Worm (Caenorhabditis elegans): Measurements from ENCODE around the gene clec-9.

DNA sequence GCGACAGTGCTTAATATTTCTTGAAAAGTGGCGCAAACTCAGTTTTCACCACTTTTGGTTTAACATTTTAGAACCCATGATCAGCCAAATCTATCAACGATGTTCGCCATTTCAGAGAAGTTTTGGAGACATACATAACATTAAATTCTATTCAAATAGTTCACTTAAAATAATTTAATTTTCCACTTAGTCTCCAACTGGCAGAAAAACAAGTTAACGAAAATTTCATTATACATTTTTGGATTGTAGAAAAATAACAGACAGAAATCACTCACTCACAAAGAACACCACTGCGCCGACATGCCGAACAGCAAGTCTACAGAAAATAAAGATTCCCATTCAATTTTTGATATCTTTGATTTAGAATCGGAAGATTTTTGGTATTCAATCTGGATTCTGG, 26.5 kb downstream of the clec-9 start, which contains the start of gene srw-44:
- TF ChIP-seq ama-1 (optimal IDR thresholded peaks at IDR 0.05), result no peak
- TF ChIP-seq madf-2 (tag; optimal IDR thresholded peaks at IDR 0.05), result no peak
- TF ChIP-seq hlh-13 (GFP tag; optimal IDR thresholded peaks at IDR 0.05), result no peak
- no peak for TF ChIP-seq K02D7.2 (tag; optimal IDR thresholded peaks at IDR 0.05)
- no peak for TF ChIP-seq sox-4 (tag; optimal IDR thresholded peaks at IDR 0.05)
- no peak for TF ChIP-seq che-1 (tag; optimal IDR thresholded peaks at IDR 0.05)
- TF ChIP-seq C08G9.2 (tag; optimal IDR thresholded peaks at IDR 0.05), result no peak
- no peak for TF ChIP-seq ceh-45 (GFP tag; IDR thresholded peaks at IDR 0.05)
